Fruit fly (Drosophila melanogaster): Measurements from ENCODE around the gene CG10588.

dm6 chr3L:20961286-20961685 is 4.6 kb downstream of the CG10588 start, which contains the start of gene CG11037:
- TF ChIP-seq EcR (GFP tag; optimal IDR thresholded peaks at IDR 0.05) (no peak), CG4496 (GFP tag; IDR thresholded peaks at IDR 0.05) (no peak), CG12605 (GFP tag; IDR thresholded peaks at IDR 0.05) (no peak), Ets98B (GFP tag; IDR thresholded peaks at IDR 0.05) (no peak), CG14655 (GFP tag; optimal IDR thresholded peaks at IDR 0.05) (no peak), CG10348 (GFP tag; IDR thresholded peaks at IDR 0.05) (no peak), rn (GFP tag; IDR thresholded peaks at IDR 0.05) (no peak), Pif1A (GFP tag; optimal IDR thresholded peaks at IDR 0.05) (no peak)

Data from whole organism, pupa.